Worm (Caenorhabditis elegans) whole organism, late embryonic: ENCODE data around the gene inx-11.

Source experiments
- K02D7.2 ChIP-seq: sonication (generic microtip); optimal IDR thresholded peaks from 2 replicates; lab custom pipeline; 2017; ENCODE audit warnings: mild to moderate bottlenecking, missing genetic modification characterization, missing compliant biosample characterization
- T23F11.4 ChIP-seq: fragments of 200-800 bp; sonication (Bioruptor generic); optimal IDR thresholded peaks from 2 replicates; lab custom pipeline; 2018; ENCODE audit warnings: mild to moderate bottlenecking, missing genetic modification characterization, missing compliant biosample characterization
- Y22D7AL.16 ChIP-seq: sonication (generic microtip); optimal IDR thresholded peaks from 2 replicates; lab custom pipeline; 2016; ENCODE audit warnings: missing genetic modification characterization, missing compliant biosample characterization
- ama-1 ChIP-seq: fragments of 150-350 bp; optimal IDR thresholded peaks from 2 replicates; lab custom pipeline; 2014
- ceh-14 ChIP-seq: sonication (generic microtip); optimal IDR thresholded peaks from 2 replicates; lab custom pipeline; 2016; ENCODE audit warnings: missing genotype, missing genetic modification characterization, missing compliant biosample characterization
- ceh-18 ChIP-seq: sonication (generic microtip); optimal IDR thresholded peaks from 2 replicates; lab custom pipeline; 2016; ENCODE audit warnings: missing genetic modification characterization, missing compliant biosample characterization
- ceh-19 ChIP-seq: fragments of 200-800 bp; sonication (Bioruptor generic); optimal IDR thresholded peaks from 2 replicates; lab custom pipeline; 2018; ENCODE audit warnings: mild to moderate bottlenecking, missing genetic modification characterization, missing compliant biosample characterization
- ceh-24 ChIP-seq: sonication (generic microtip); optimal IDR thresholded peaks from 2 replicates; lab custom pipeline; 2016; ENCODE audit warnings: mild to moderate bottlenecking, missing genetic modification characterization, missing compliant biosample characterization
- ceh-34 ChIP-seq: sonication (generic microtip); optimal IDR thresholded peaks from 2 replicates; lab custom pipeline; 2016; ENCODE audit warnings: mild to moderate bottlenecking, missing genetic modification characterization, missing compliant biosample characterization
- ceh-6 ChIP-seq: fragments of 200-800 bp; sonication (Bioruptor generic); optimal IDR thresholded peaks from 2 replicates; lab custom pipeline; 2018; ENCODE audit warnings: mild to moderate bottlenecking, missing genetic modification characterization, missing compliant biosample characterization
- elt-2 ChIP-seq: sonication (generic microtip); optimal IDR thresholded peaks from 2 replicates; lab custom pipeline; 2016; ENCODE audit warnings: missing genetic modification reagents, missing genetic modification characterization, missing compliant biosample characterization
- eyg-1 ChIP-seq: sonication (generic microtip); optimal IDR thresholded peaks from 2 replicates; lab custom pipeline; 2016; ENCODE audit warnings: missing genotype, missing genetic modification characterization, missing compliant biosample characterization
- fax-1 ChIP-seq: sonication (generic microtip); optimal IDR thresholded peaks from 2 replicates; lab custom pipeline; 2016; ENCODE audit warnings: missing genotype, missing genetic modification characterization, missing compliant biosample characterization
- fkh-10 ChIP-seq: fragments of 150-350 bp; optimal IDR thresholded peaks from 2 replicates; lab custom pipeline; 2014; ENCODE audit warnings: missing biosample characterization, missing genetic modification reagents, missing genetic modification characterization
- fkh-6 ChIP-seq: sonication (generic microtip); optimal IDR thresholded peaks from 2 replicates; lab custom pipeline; 2016; ENCODE audit warnings: missing genetic modification characterization, missing compliant biosample characterization
- hlh-30 ChIP-seq: sonication (generic microtip); optimal IDR thresholded peaks from 2 replicates; lab custom pipeline; 2017; ENCODE audit warnings: antibody characterized with exemption, missing genetic modification characterization, missing compliant biosample characterization; ENCODE audit not compliant: insufficient read depth
- lin-11 ChIP-seq: fragments of 200-800 bp; sonication (Bioruptor generic); optimal IDR thresholded peaks from 2 replicates; lab custom pipeline; 2018; ENCODE audit warnings: mild to moderate bottlenecking, missing genetic modification characterization, missing compliant biosample characterization
- mec-3 ChIP-seq: sonication (generic microtip); optimal IDR thresholded peaks from 2 replicates; lab custom pipeline; 2016; ENCODE audit warnings: borderline replicate concordance, missing genetic modification characterization, missing compliant biosample characterization
- nfya-1 ChIP-seq: sonication (generic microtip); optimal IDR thresholded peaks from 2 replicates; lab custom pipeline; 2017; ENCODE audit warnings: missing genetic modification characterization, mild to moderate bottlenecking, missing compliant biosample characterization, antibody characterized with exemption, moderate library complexity
- nhr-11 ChIP-seq: fragments of 150-350 bp; optimal IDR thresholded peaks from 2 replicates; lab custom pipeline; 2014; ENCODE audit warnings: missing biosample characterization, missing genetic modification characterization
- pag-3 ChIP-seq: sonication (generic microtip); optimal IDR thresholded peaks from 2 replicates; lab custom pipeline; 2016; ENCODE audit warnings: missing compliant biosample characterization, missing genetic modification characterization, borderline replicate concordance
- pat-9 ChIP-seq: fragments of 200-800 bp; sonication (Bioruptor generic); optimal IDR thresholded peaks from 2 replicates; lab custom pipeline; 2018; ENCODE audit warnings: mild to moderate bottlenecking, missing genetic modification characterization, moderate library complexity, missing compliant biosample characterization
- pha-4 ChIP-seq: fragments of 150-350 bp; optimal IDR thresholded peaks from 2 replicates; lab custom pipeline; 2018; ENCODE audit warnings: missing biosample characterization, missing genetic modification reagents, missing genetic modification characterization
- ref-2 ChIP-seq: sonication (generic microtip); optimal IDR thresholded peaks from 2 replicates; lab custom pipeline; 2016; ENCODE audit warnings: missing genetic modification characterization, missing compliant biosample characterization
- rnt-1 ChIP-seq: sonication (generic microtip); optimal IDR thresholded peaks from 2 replicates; lab custom pipeline; 2016; ENCODE audit warnings: missing genetic modification characterization, missing compliant biosample characterization
- sox-2 ChIP-seq: fragments of 200-800 bp; sonication (Bioruptor generic); IDR thresholded peaks from 2 replicates; pipeline ENCODE4 v1.3.6; 2022; ENCODE audit warnings: missing genetic modification reagents, missing genetic modification characterization, missing compliant biosample characterization
- syd-9 ChIP-seq: sonication (generic microtip); optimal IDR thresholded peaks from 2 replicates; lab custom pipeline; 2016; ENCODE audit warnings: mild to moderate bottlenecking, missing genetic modification characterization, moderate library complexity, missing compliant biosample characterization
- tbx-2 ChIP-seq: sonication (generic microtip); optimal IDR thresholded peaks from 2 replicates; lab custom pipeline; 2016; ENCODE audit warnings: missing genetic modification characterization, missing compliant biosample characterization
- ttx-3 ChIP-seq: sonication (generic microtip); optimal IDR thresholded peaks from 2 replicates; lab custom pipeline; 2016; ENCODE audit warnings: missing genetic modification reagents, missing genetic modification characterization, missing compliant biosample characterization
- unc-42 ChIP-seq: sonication (generic microtip); optimal IDR thresholded peaks from 2 replicates; lab custom pipeline; 2016; ENCODE audit warnings: missing genotype, missing genetic modification characterization, missing compliant biosample characterization
- unc-55 ChIP-seq: sonication (generic microtip); optimal IDR thresholded peaks from 2 replicates; lab custom pipeline; 2017; ENCODE audit warnings: missing biosample characterization, missing genetic modification reagents, missing genetic modification characterization
- unc-86 ChIP-seq: sonication (generic microtip); optimal IDR thresholded peaks from 2 replicates; lab custom pipeline; 2016; ENCODE audit warnings: missing genetic modification characterization, missing compliant biosample characterization
- ztf-16 ChIP-seq: sonication (generic microtip); optimal IDR thresholded peaks from 2 replicates; lab custom pipeline; 2017; ENCODE audit warnings: missing genetic modification characterization, missing compliant biosample characterization

The inx-11 gene

DNA sequence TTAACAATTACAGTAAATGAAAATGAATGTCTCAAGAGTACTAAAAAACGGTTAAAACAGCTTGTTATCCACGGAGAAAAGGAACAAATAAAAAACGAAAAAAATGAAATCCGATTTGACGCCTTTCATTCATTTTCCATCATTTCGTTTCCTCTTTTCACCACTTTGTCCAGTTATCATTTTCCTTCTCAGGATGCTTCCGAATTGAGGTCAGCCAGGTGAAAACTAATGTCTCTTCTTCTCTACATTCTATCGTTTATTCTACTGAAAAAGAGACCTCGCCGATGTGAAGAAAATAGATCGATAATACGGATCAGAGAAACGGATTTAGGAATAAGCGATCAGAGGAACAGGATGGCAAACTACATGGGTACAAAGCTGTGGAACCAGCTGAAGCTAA, 39.1 kb downstream of the inx-11 start:
- no peak for TF ChIP-seq ceh-18 (tag; lab: Kevin White, UChicago)
- TF ChIP-seq pha-4 (tag; lab: Kevin White, UChicago), result no peak
- TF ChIP-seq ceh-14 (tag; lab: Kevin White, UChicago), result no peak
- TF ChIP-seq lin-11 (tag; lab: Kevin White, UChicago), result no peak
- TF ChIP-seq K02D7.2 (tag; lab: Kevin White, UChicago), result no peak
- TF ChIP-seq fkh-10 (GFP tag; lab: Kevin White, UChicago), result no peak
- TF ChIP-seq fkh-6 (tag; lab: Kevin White, UChicago), result no peak
- no peak for TF ChIP-seq unc-86 (tag; lab: Kevin White, UChicago)
- no peak for TF ChIP-seq syd-9 (tag; lab: Kevin White, UChicago)
- TF ChIP-seq T23F11.4 (GFP tag; lab: Kevin White, UChicago), result no peak
- TF ChIP-seq elt-2 (tag; lab: Kevin White, UChicago), result no peak
- no peak for TF ChIP-seq sox-2 (GFP tag; lab: Robert Waterston, UW)
- no peak for TF ChIP-seq pag-3 (tag; lab: Kevin White, UChicago)
- no peak for TF ChIP-seq ceh-19 (GFP tag; lab: Kevin White, UChicago)

DNA sequence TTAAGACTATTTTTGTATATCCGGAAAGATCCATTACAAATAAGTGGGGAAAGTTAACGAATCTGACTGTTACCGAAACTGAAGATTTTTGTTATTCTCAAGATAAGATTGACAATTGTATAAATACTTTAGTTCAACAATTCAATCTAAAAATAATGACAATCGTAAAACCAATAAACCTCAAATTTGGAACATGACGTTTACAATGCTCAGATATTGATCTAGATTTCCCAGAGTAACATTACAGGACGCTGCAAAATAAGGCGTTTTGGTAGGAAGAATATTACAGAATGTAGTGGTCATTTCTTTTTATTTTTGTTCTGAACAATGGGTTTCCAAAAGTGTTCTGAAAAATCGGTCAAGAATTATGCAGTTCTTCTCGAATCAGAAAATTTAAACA, 39.7 kb downstream of the inx-11 start, which contains the start of gene F45D3.1:
TSS of gene F45D3.1 (plus strand) at position 301 of the 400 bp plus-strand sequence.
- TF ChIP-seq ama-1 (no peak), hlh-30 (tag; lab: Kevin White, UChicago) (no peak), ceh-6 (GFP tag; lab: Kevin White, UChicago) (no peak), ref-2 (no peak), ceh-18 (tag; lab: Kevin White, UChicago) (no peak), unc-42 (tag; lab: Kevin White, UChicago) (no peak), eyg-1 (tag; lab: Kevin White, UChicago) (no peak), nhr-11 (tag; lab: Kevin White, UChicago) (no peak), mec-3 (tag; lab: Kevin White, UChicago) (no peak), ceh-24 (no peak), Y22D7AL.16 (tag; lab: Kevin White, UChicago) (no peak), rnt-1 (tag; lab: Kevin White, UChicago) (no peak), pat-9 (tag; lab: Kevin White, UChicago) (no peak), sox-2 (GFP tag; lab: Robert Waterston, UW) (no peak), fkh-6 (tag; lab: Kevin White, UChicago) (no peak), fax-1 (tag; lab: Kevin White, UChicago) (no peak)

DNA sequence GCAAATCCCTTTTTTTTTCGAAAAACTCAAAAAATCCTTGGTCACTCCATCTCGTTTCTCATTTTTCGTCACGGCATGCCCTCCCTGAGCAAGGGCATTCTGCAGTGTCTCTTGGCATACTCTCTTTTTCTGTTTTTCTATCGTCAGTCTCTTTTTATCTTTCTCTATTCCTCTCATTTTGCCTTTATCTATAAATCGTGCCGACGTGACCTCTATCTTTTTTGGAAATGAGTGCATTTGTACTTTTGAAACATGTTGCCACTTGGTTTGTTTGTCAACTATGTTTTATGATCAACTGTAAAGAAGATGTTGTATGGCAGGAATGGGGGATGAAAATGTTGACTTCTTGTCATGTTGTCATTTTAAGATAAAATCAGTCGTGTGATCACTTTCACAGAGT, 41.9 kb downstream of the inx-11 start:
- TF ChIP-seq ztf-16 (tag; lab: Kevin White, UChicago), result no peak
- peak; percentile 16 for TF ChIP-seq elt-2 (tag; lab: Kevin White, UChicago)
- no peak for TF ChIP-seq ceh-14 (tag; lab: Kevin White, UChicago)
- peak; percentile 1 for TF ChIP-seq nfya-1

DNA sequence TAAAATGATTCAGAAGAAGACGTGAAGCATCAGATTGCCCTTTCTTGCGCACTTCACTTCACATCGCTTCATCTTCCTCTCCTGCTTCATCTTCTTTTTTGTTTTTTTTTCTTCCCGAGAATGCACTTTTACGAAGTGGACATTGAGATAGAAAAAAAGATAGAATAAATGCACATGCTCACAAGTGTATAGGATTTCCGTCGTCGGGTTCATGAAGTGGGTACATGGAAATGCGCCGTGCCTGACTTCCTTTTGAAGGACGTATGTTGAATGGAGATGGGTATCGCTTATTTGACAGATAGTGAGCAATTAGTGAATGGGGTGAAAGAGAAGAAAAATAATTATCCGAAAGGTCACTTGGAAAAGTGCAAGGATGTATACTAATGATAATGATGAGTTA, 43.1 kb downstream of the inx-11 start:
- no peak for TF ChIP-seq eyg-1 (tag; lab: Kevin White, UChicago)
- TF ChIP-seq unc-86 (tag; lab: Kevin White, UChicago), result no peak
- no peak for TF ChIP-seq lin-11 (tag; lab: Kevin White, UChicago)
- no peak for TF ChIP-seq ref-2
- no peak for TF ChIP-seq ttx-3 (tag; lab: Kevin White, UChicago)
- TF ChIP-seq ceh-18 (tag; lab: Kevin White, UChicago), result no peak
- TF ChIP-seq fkh-6 (tag; lab: Kevin White, UChicago), result no peak
- no peak for TF ChIP-seq ztf-16 (tag; lab: Kevin White, UChicago)
- TF ChIP-seq pat-9 (tag; lab: Kevin White, UChicago), result no peak
- TF ChIP-seq tbx-2 (tag; lab: Kevin White, UChicago), result no peak
- no peak for TF ChIP-seq ceh-24
- TF ChIP-seq unc-55 (GFP tag; lab: Kevin White, UChicago), result no peak
- TF ChIP-seq ceh-34 (tag; lab: Kevin White, UChicago), result no peak
- no peak for TF ChIP-seq pha-4 (tag; lab: Kevin White, UChicago)
- no peak for TF ChIP-seq rnt-1 (tag; lab: Kevin White, UChicago)
